Fruit fly (Drosophila melanogaster): ENCODE results near the gene wnd.

dm6 chr3L:19650588-19650987 lies 15.0 kb upstream of the wnd start:
- TF ChIP-seq CG12744 (GFP tag; optimal IDR thresholded peaks at IDR 0.05) (no peak), tx (GFP tag; optimal IDR thresholded peaks at IDR 0.05) (no peak), CG12236 (GFP tag; optimal IDR thresholded peaks at IDR 0.05) (no peak), hb (GFP tag; IDR thresholded peaks at IDR 0.05; ENCODE audit: partially characterized antibody) (no peak), bigmax (GFP tag; optimal IDR thresholded peaks at IDR 0.05) (no peak), fru (optimal IDR thresholded peaks at IDR 0.05) (no peak), tap (tag; optimal IDR thresholded peaks at IDR 0.05) (no peak)

Measured in whole organism, embryonic.